Fruit fly (Drosophila melanogaster) S2 (cell line): ENCODE results near the gene CG45122.

ENCODE experiments used
- CG8478 ChIP-seq: fragments of >200 bp; optimal IDR thresholded peaks from 2 replicates; lab custom pipeline; 2018
- CTCF ChIP-seq, 2 experiments: fragments of >200 bp; optimal IDR thresholded peaks; 2 replicates each; lab custom pipeline; 2018

dm6 chr3R:13051942-13052693 lies 8.2 kb downstream of the CG45122 start, which contains the start of gene pic:
- TF ChIP-seq CG8478 (no peak), CTCF (optimal IDR thresholded peaks at IDR 0.05; lab: Kevin White, UChicago) (no peak)
